Worm (Caenorhabditis elegans) whole organism, L1 larva: ENCODE results near the gene Y54F10BM.21.
A peak's percentile ranks its signal among the peaks of the same experiment; 100 is the strongest.
"Not testable (repeated sequence)": the region's sequence is repeated elsewhere in the genome, so short reads cannot be mapped to it uniquely, and the experiment has no call there.

ENCODE experiments used
- C16A3.4 ChIP-seq: fragments of 150-350 bp; optimal IDR thresholded peaks from 2 replicates; lab custom pipeline; 2014; ENCODE audit warnings: missing biosample characterization, missing genetic modification characterization
- dpl-1 ChIP-seq, 3 experiments: fragments of 150-350 bp in 2 of 3; sonication (generic microtip) in 1 of 3; optimal IDR thresholded peaks; 2 replicates each; lab custom pipeline; 2014 to 2017; ENCODE audit warnings: missing biosample characterization in 3 of 3, missing genetic modification characterization in 3 of 3, missing genetic modification reagents in 3 of 3
- dsc-1 ChIP-seq: sonication (generic microtip); optimal IDR thresholded peaks from 2 replicates; lab custom pipeline; 2016; ENCODE audit warnings: mild to moderate bottlenecking, missing genetic modification characterization, missing compliant biosample characterization
- efl-1 ChIP-seq, 4 experiments: fragments of 150-350 bp; optimal IDR thresholded peaks in 3 of 4; peaks in 1 of 4; 1 replicate in 1 of 4; 2 replicates in 3 of 4; lab custom pipeline; 2014; ENCODE audit warnings: missing biosample characterization in 2 of 4, missing genetic modification characterization in 2 of 4, missing genetic modification reagents in 2 of 4
- efl-3 ChIP-seq: fragments of 200-800 bp; sonication (Bioruptor generic); optimal IDR thresholded peaks from 2 replicates; lab custom pipeline; 2018; ENCODE audit warnings: mild to moderate bottlenecking, missing genetic modification characterization, missing compliant biosample characterization
- elt-2 ChIP-seq: sonication (generic microtip); optimal IDR thresholded peaks from 2 replicates; lab custom pipeline; 2016; ENCODE audit warnings: missing genetic modification characterization, mild to moderate bottlenecking, inconsistent platforms, missing compliant biosample characterization, missing genetic modification reagents
- hlh-4 ChIP-seq: sonication (generic microtip); optimal IDR thresholded peaks from 2 replicates; lab custom pipeline; 2016; ENCODE audit warnings: mild to moderate bottlenecking, missing genetic modification characterization, missing compliant biosample characterization
- hpl-2 ChIP-seq: fragments of 150-350 bp; optimal IDR thresholded peaks from 2 replicates; lab custom pipeline; 2014; ENCODE audit warnings: missing biosample characterization, missing genetic modification reagents, missing genetic modification characterization
- isw-1 ChIP-seq: fragments of 200-800 bp; sonication (Bioruptor generic); IDR thresholded peaks from 2 replicates; pipeline ENCODE4 v1.3.6; 2022; ENCODE audit warnings: missing genetic modification characterization, missing compliant biosample characterization
- jun-1 ChIP-seq: fragments of 150-350 bp; optimal IDR thresholded peaks from 2 replicates; lab custom pipeline; 2014; ENCODE audit warnings: missing biosample characterization, missing genetic modification reagents, missing genetic modification characterization
- nhr-12 ChIP-seq: sonication (generic microtip); optimal IDR thresholded peaks from 2 replicates; lab custom pipeline; 2017; ENCODE audit warnings: missing biosample characterization, missing genetic modification characterization
- nhr-28 ChIP-seq: fragments of 150-350 bp; optimal IDR thresholded peaks from 2 replicates; lab custom pipeline; 2014; ENCODE audit warnings: missing biosample characterization, missing genetic modification characterization
- nhr-76 ChIP-seq: sonication (generic microtip); optimal IDR thresholded peaks from 2 replicates; lab custom pipeline; 2017; ENCODE audit warnings: missing biosample characterization, missing genetic modification characterization
- pax-3 ChIP-seq: fragments of 200-800 bp; sonication (Bioruptor generic); optimal IDR thresholded peaks from 2 replicates; lab custom pipeline; 2018; ENCODE audit warnings: mild to moderate bottlenecking, missing genetic modification characterization, moderate library complexity, missing compliant biosample characterization
- pqm-1 ChIP-seq: sonication (generic microtip); optimal IDR thresholded peaks from 3 replicates; lab custom pipeline; 2017; ENCODE audit warnings: missing biosample characterization, missing genetic modification characterization
- rnt-1 ChIP-seq: sonication (generic microtip); optimal IDR thresholded peaks from 2 replicates; lab custom pipeline; 2016; ENCODE audit warnings: mild to moderate bottlenecking, missing genetic modification characterization, moderate library complexity, missing compliant biosample characterization
- snpc-4 ChIP-seq: fragments of 150-350 bp; optimal IDR thresholded peaks from 2 replicates; lab custom pipeline; 2014; ENCODE audit warnings: missing biosample characterization, missing genetic modification characterization
- sox-4 ChIP-seq: sonication (generic microtip); optimal IDR thresholded peaks from 2 replicates; lab custom pipeline; 2016; ENCODE audit warnings: missing genetic modification characterization, missing compliant biosample characterization
- sptf-1 ChIP-seq: fragments of 150-350 bp; optimal IDR thresholded peaks from 2 replicates; lab custom pipeline; 2014; ENCODE audit warnings: missing biosample characterization, missing genetic modification characterization
- tbx-2 ChIP-seq: sonication (generic microtip); optimal IDR thresholded peaks from 2 replicates; lab custom pipeline; 2016; ENCODE audit warnings: missing genetic modification characterization, missing compliant biosample characterization
- xbp-1 ChIP-seq: sonication (generic microtip); optimal IDR thresholded peaks from 2 replicates; lab custom pipeline; 2016; ENCODE audit warnings: missing genetic modification characterization, missing compliant biosample characterization
- ztf-11 ChIP-seq, 2 experiments: sonication (generic microtip); optimal IDR thresholded peaks; 2 replicates each; lab custom pipeline; 2016 to 2017; ENCODE audit warnings: missing genetic modification characterization in 2 of 2, missing biosample characterization in 1 of 2, missing compliant biosample characterization in 1 of 2

Gene Y54F10BM.21

DNA sequence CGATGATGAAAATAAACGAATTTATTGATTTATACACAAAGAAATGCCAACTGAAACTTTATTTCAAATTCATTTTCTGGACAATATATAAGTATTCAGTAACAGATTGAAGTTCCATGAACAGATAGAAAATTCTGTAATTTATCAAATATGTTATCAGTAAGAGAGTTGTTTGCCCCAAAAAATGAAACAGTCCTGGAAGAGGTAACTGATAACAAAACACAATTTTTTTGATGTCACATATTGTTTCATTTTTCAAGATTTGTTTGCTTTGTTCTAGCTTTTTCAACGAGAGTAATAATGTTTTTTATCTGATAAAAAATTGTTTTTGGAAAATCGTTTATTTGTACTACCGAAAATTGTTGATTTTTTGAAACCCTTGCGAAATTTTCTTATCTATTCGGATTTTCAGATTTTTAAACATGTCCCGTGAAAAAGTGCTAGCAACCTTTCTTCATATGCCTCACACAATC lies 23.9 kb upstream of the Y54F10BM.21 start, which contains the start of gene fbxa-73:
fbxa-73 (plus strand) TSS at position 423 of the 473 bp plus-strand sequence.
- TF ChIP-seq pax-3 (tag; lab: Kevin White, UChicago) = no peak
- TF ChIP-seq elt-2 (tag; lab: Kevin White, UChicago) = peak; percentile 71
- peak; percentile 62 for TF ChIP-seq pqm-1 (tag; lab: Kevin White, UChicago)
- TF ChIP-seq, all 84 proteins: peak for 2

DNA sequence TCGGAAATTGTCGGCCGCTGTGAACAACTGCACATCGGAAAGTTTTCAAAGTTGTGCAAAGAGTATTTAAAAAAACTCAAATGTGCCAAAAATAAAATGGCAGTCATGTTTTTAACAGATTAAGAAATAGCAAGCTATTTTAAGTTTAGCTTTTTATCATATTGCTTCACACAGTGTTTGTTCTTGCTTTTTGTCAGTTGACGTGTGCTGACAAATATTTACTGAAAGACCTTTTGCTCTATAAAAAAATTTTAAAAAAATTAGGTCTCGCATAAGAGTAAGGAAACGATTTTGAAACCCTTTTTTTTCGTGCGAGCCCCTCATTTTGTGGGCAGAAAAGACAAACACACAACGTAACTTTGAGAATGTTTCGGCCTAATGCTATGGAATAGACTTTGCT lies 21.4 kb upstream of the Y54F10BM.21 start, which contains the start of gene fbxa-71:
fbxa-71 (plus strand) TSS at position 301 of the 400 bp plus-strand sequence.
- TF ChIP-seq dsc-1 = no peak
- no peak for TF ChIP-seq tbx-2 (tag; lab: Kevin White, UChicago)
- no peak for TF ChIP-seq nhr-28
- TF ChIP-seq nhr-12 (tag; lab: Kevin White, UChicago) = no peak
- TF ChIP-seq dpl-1 (GFP tag; optimal IDR thresholded peaks at IDR 0.05; lab: Kevin White, UChicago) = no peak
- TF ChIP-seq snpc-4 = no peak
- TF ChIP-seq efl-3 (GFP tag; lab: Kevin White, UChicago) = no peak
- TF ChIP-seq C16A3.4 (tag; lab: Kevin White, UChicago) = no peak

DNA sequence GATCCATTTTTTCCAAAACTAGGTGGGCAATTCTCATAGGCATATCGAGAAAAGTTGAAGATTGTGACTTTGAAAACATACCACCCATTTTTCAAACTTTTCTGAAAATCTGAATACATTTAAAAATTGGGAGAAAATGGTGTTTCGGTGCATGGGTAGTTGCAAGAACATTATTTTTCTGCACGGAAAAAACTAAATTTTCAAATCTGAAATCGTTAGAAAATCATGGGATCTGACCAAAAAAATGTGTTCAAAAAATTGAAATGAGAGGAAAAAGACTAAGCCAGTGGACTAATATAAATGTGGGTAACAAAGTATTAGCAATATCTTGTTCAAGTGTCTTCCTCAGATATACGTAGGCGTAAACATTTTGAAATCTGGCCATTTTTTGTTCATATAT lies 18.1 kb upstream of the Y54F10BM.21 start, which contains the start of gene fbxa-43:
fbxa-43 (minus strand) TSS at position 101 of the 400 bp plus-strand sequence.
- TF ChIP-seq efl-1 (optimal IDR thresholded peaks at IDR 0.05; lab: Kevin White, UChicago) (no peak), efl-1 (GFP tag; optimal IDR thresholded peaks at IDR 0.05 in 1 of 2; lab: Kevin White, UChicago) (peak in 1 of 2 experiments; percentile 52), nhr-76 (tag; lab: Kevin White, UChicago) (no peak)

DNA sequence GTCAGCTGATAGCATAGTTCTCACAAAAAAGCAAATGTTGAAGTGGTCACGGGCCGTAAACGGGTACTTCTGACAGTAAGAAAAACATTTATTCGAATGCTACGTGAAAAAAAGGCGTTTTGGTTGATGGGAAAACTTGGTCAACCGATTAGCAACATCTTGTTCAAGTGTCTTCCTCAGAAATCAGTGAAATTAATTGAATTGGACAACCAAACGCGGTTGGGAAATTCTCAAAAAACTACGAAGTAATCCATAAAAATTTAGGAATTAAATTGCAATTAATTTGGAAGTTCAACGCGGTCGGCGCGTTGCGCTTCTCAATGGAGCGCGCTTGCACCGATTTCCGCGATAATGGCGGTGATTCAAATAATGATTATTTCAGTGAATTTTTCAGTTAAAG lies 17.6 kb upstream of the Y54F10BM.21 start:
- TF ChIP-seq efl-1 (optimal IDR thresholded peaks at IDR 0.05; lab: Kevin White, UChicago) (no peak), efl-1 (GFP tag; optimal IDR thresholded peaks at IDR 0.05 in 1 of 2; lab: Kevin White, UChicago) (peak in 1 of 2 experiments; percentile 92), rnt-1 (tag; lab: Kevin White, UChicago) (no peak), jun-1 (tag; lab: Kevin White, UChicago) (no peak), isw-1 (GFP tag; lab: Robert Waterston, UW) (no peak), pax-3 (tag; lab: Kevin White, UChicago) (no peak)

DNA sequence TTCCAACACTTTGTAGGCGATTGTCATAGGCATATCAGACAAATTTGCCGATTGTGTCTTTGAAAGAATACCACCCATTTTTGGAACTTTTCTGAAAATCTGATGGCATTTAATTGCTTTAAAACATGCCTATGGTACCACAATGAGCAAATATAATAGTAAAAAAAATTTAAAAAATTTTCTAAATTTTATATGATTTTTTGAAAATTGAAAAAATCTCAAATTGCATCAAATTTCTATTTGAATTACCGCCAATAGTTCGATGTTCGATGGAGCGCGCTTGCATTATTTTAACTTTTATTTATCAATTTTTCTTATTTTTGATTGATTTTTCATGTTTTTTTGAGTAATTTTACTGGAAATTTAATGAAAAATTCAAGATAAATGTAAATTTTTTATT lies 15.6 kb upstream of the Y54F10BM.21 start, which contains the start of gene fbxa-42:
fbxa-42 (minus strand) TSS at position 101 of the 400 bp plus-strand sequence.
- not testable (repeated sequence) for TF ChIP-seq sptf-1 (tag; lab: Kevin White, UChicago); xbp-1 (tag; lab: Kevin White, UChicago); hpl-2 (GFP tag; lab: Kevin White, UChicago)

DNA sequence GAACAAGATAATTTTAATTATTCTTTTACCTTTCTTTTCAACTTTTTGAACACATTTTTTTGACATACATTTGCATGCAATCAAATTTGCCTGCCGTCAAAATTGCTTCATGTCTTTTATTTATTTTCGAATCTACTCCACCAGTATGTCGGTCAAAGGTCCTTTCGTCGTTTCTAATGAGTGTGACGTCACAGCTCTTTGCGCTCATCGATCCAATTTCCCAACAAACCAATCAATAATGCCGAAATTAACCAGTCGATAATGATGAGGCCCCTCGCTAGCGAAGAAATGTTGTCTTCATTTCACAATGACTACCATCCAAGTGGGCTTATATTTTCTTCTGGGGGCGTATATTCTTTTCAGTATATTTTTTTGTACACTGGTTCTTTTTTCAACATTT lies 14.0 kb upstream of the Y54F10BM.21 start, which contains the start of gene Y54F10BM.6:
Y54F10BM.6 (plus strand) TSS at position 301 of the 400 bp plus-strand sequence.
- TF ChIP-seq ztf-11 (tag; optimal IDR thresholded peaks at IDR 0.05; lab: Kevin White, UChicago) (no peak), efl-1 (optimal IDR thresholded peaks at IDR 0.05; lab: Kevin White, UChicago) (no peak), efl-1 (GFP tag; optimal IDR thresholded peaks at IDR 0.05 in 1 of 2; lab: Kevin White, UChicago) (peak in 1 of 2 experiments; percentile 72)
- TF ChIP-seq, all 84 proteins: peak for 1

DNA sequence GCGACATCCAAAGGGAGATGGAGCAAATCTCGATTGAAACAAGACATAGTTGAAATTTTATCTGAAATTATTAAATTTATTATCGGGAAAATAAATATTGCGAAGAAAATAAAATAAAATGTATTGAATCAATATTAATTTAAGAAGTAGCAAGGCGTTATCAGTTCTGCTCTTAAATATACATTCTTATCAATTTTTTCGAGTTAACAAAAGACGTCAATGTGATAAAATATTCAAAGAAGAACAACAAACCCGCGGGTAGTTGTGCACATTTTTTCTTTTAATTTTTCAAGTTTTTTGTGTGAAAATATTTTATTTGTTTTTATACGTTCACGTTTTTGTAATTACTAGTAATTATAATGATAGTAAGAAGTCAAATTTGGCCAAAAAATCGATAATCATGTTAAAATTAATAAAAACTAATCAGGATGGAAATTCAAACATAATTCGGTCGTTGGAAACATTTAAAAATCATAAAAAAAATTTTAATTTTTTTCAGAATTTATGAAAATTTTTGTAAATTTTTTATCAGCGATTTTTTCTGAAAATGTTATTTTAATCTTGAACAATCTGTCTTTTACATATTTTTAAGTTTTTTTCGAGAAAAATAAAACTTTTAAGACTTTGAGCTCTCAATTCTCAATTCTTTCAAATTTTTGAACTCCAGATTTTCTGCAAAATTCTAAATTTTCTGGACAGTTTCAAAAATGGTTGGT lies 10.8 kb upstream of the Y54F10BM.21 start, which contains the start of gene fbxa-9:
fbxa-9 (plus strand) TSS at position 666 of the 716 bp plus-strand sequence.
- TF ChIP-seq sox-4 (tag; lab: Kevin White, UChicago) (no peak), pqm-1 (tag; lab: Kevin White, UChicago) (peak; percentile 16), elt-2 (tag; lab: Kevin White, UChicago) (peak; percentile 76), hlh-4 (no peak)
- TF ChIP-seq, all 84 proteins: peak for 2

DNA sequence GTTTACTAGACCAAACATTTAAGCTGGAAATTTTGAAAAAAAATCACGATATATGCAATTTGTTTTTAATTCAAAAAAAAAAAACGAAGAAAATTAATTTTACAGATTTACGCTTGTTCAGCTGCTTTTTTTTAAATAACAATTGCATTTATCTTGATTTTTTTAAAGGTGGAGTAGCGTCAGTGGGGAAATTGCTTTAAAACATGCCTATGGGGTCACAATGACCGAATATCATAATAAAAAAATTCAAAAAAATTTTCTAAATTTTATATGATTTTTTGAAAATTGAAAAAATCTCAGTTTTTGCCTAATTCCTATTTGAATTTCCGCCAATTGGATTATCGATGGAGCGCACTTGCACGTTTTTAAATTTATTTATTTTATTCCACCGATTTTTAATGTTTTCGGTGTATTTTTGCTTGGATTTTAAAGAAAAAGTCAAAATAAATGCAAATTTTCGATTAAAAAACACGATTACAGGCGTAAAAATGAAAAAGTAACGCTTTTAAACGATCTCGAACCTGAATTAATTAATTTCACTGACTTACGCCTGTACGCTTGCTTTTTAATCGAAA lies 5.8 kb upstream of the Y54F10BM.21 start:
- TF ChIP-seq dpl-1 (GFP tag; optimal IDR thresholded peaks at IDR 0.05; lab: Kevin White, UChicago) = peak in 1 of 3 experiments; percentile 3
- peak in 1 of 2 experiments; percentile 50 for TF ChIP-seq efl-1 (optimal IDR thresholded peaks at IDR 0.05; lab: Kevin White, UChicago)
- peak; percentile 32 to 93 for TF ChIP-seq efl-1 (GFP tag; optimal IDR thresholded peaks at IDR 0.05 in 1 of 2; lab: Kevin White, UChicago)
